Fruit fly (Drosophila melanogaster): ENCODE measurements around the gene fbl.

fbl gene

dm6 chr3L:20376564-20376920 lies 7.7 kb upstream of the fbl start:
- TF ChIP-seq CG12768 (GFP tag; optimal IDR thresholded peaks at IDR 0.05) = no peak
- no peak for TF ChIP-seq Hr96 (GFP tag; optimal IDR thresholded peaks at IDR 0.05)
- no peak for TF ChIP-seq cnc (optimal IDR thresholded peaks at IDR 0.05)
- no peak for TF ChIP-seq toe (GFP tag; optimal IDR thresholded peaks at IDR 0.05)
- no peak for TF ChIP-seq ovo (GFP tag; optimal IDR thresholded peaks at IDR 0.05)
- peak; percentile 15 for TF ChIP-seq cic (GFP tag; optimal IDR thresholded peaks at IDR 0.05)

- no peak for TF ChIP-seq kay (GFP tag; ENCODE audit: borderline replicate concordance)
- TF ChIP-seq CG12768 (GFP tag; optimal IDR thresholded peaks at IDR 0.05) = no peak
- TF ChIP-seq cic (GFP tag; optimal IDR thresholded peaks at IDR 0.05) = no peak
- TF ChIP-seq Clk (GFP tag; optimal IDR thresholded peaks at IDR 0.05) = no peak
- no peak for TF ChIP-seq CG33017 (tag; optimal IDR thresholded peaks at IDR 0.05)
- TF ChIP-seq CG1620 (GFP tag; optimal IDR thresholded peaks at IDR 0.05) = no peak
- TF ChIP-seq CG11617 (GFP tag; optimal IDR thresholded peaks at IDR 0.05) = no peak
- TF ChIP-seq Crg-1 (GFP tag; optimal IDR thresholded peaks at IDR 0.05) = no peak
- no peak for TF ChIP-seq ovo (GFP tag; optimal IDR thresholded peaks at IDR 0.05)
- TF ChIP-seq pad (GFP tag; optimal IDR thresholded peaks at IDR 0.05) = no peak
- no peak for TF ChIP-seq Hr96 (GFP tag; optimal IDR thresholded peaks at IDR 0.05)
- TF ChIP-seq CG7045 (GFP tag; optimal IDR thresholded peaks at IDR 0.05) = no peak
- no peak for TF ChIP-seq bab1 (GFP tag; optimal IDR thresholded peaks at IDR 0.05)
- no peak for TF ChIP-seq Mnt (GFP tag; optimal IDR thresholded peaks at IDR 0.05)
These were observed 4.7 kb upstream of the fbl start for dm6 chr3L:20379496-20379895.

dm6 chr3L:20385006-20385405 lies 777 bp downstream of the fbl start:
- TF ChIP-seq CG7045 (GFP tag; optimal IDR thresholded peaks at IDR 0.05) = no peak
- TF ChIP-seq kay (GFP tag; ENCODE audit: borderline replicate concordance) = peak; percentile 93
- TF ChIP-seq cnc (optimal IDR thresholded peaks at IDR 0.05) = no peak
- TF ChIP-seq Hr96 (GFP tag; optimal IDR thresholded peaks at IDR 0.05) = no peak

dm6 chr3L:20385408-20385807 lies 1.2 kb downstream of the fbl start:
- TF ChIP-seq CG7101 (tag; optimal IDR thresholded peaks at IDR 0.05) (no peak), pad (GFP tag; optimal IDR thresholded peaks at IDR 0.05) (no peak), cic (GFP tag; optimal IDR thresholded peaks at IDR 0.05) (peak; percentile 51), CG12768 (GFP tag; optimal IDR thresholded peaks at IDR 0.05) (no peak), ovo (GFP tag; optimal IDR thresholded peaks at IDR 0.05) (no peak), Mnt (GFP tag; optimal IDR thresholded peaks at IDR 0.05) (peak; percentile 1), CG33017 (tag; optimal IDR thresholded peaks at IDR 0.05) (no peak), CG7045 (GFP tag; optimal IDR thresholded peaks at IDR 0.05) (peak; percentile 15), CG11617 (GFP tag; optimal IDR thresholded peaks at IDR 0.05) (no peak), Crg-1 (GFP tag; optimal IDR thresholded peaks at IDR 0.05) (no peak), toe (GFP tag; optimal IDR thresholded peaks at IDR 0.05) (no peak), Hr96 (GFP tag; optimal IDR thresholded peaks at IDR 0.05) (no peak), tj (GFP tag; optimal IDR thresholded peaks at IDR 0.05) (peak; percentile 70), kay (GFP tag; ENCODE audit: borderline replicate concordance) (peak; percentile 85), cnc (optimal IDR thresholded peaks at IDR 0.05) (peak in 1 of 2 experiments; percentile 39)

- TF ChIP-seq cic (GFP tag; optimal IDR thresholded peaks at IDR 0.05) (peak; percentile 91), CG7045 (GFP tag; optimal IDR thresholded peaks at IDR 0.05) (peak; percentile 19), Hr96 (GFP tag; optimal IDR thresholded peaks at IDR 0.05) (peak; percentile 46), Clk (GFP tag; optimal IDR thresholded peaks at IDR 0.05) (peak; percentile 3), toe (GFP tag; optimal IDR thresholded peaks at IDR 0.05) (no peak), pad (GFP tag; optimal IDR thresholded peaks at IDR 0.05) (peak; percentile 93), Mnt (GFP tag; optimal IDR thresholded peaks at IDR 0.05) (peak; percentile 76), tj (GFP tag; optimal IDR thresholded peaks at IDR 0.05) (peak; percentile 11), ovo (GFP tag; optimal IDR thresholded peaks at IDR 0.05) (peak; percentile 30), CG11617 (GFP tag; optimal IDR thresholded peaks at IDR 0.05) (no peak), CG12768 (GFP tag; optimal IDR thresholded peaks at IDR 0.05) (peak; percentile 57)
These were observed 1.7 kb downstream of the fbl start for dm6 chr3L:20385969-20386370.

- TF ChIP-seq CG33017 (tag; optimal IDR thresholded peaks at IDR 0.05) (peak; percentile 10), Clk (GFP tag; optimal IDR thresholded peaks at IDR 0.05) (no peak), cic (GFP tag; optimal IDR thresholded peaks at IDR 0.05) (peak; percentile 91), kay (GFP tag; ENCODE audit: borderline replicate concordance) (peak; percentile 52), Mnt (GFP tag; optimal IDR thresholded peaks at IDR 0.05) (peak; percentile 82)
These were observed 3.0 kb downstream of the fbl start for dm6 chr3L:20387038-20387842.

- peak; percentile 4 for TF ChIP-seq CG12768 (GFP tag; optimal IDR thresholded peaks at IDR 0.05)
- TF ChIP-seq Crg-1 (GFP tag; optimal IDR thresholded peaks at IDR 0.05) = no peak
- no peak for TF ChIP-seq CG5204 (GFP tag; optimal IDR thresholded peaks at IDR 0.05)
- no peak for TF ChIP-seq Clk (GFP tag; optimal IDR thresholded peaks at IDR 0.05)
These were observed 3.6 kb downstream of the fbl start for dm6 chr3L:20387843-20388163.

- TF ChIP-seq toe (GFP tag; optimal IDR thresholded peaks at IDR 0.05) (no peak), CG14711 (tag; optimal IDR thresholded peaks at IDR 0.05) (peak; percentile 21), Mnt (GFP tag; optimal IDR thresholded peaks at IDR 0.05) (peak; percentile 50), kay (GFP tag; ENCODE audit: borderline replicate concordance) (peak; percentile 94), CG33017 (tag; optimal IDR thresholded peaks at IDR 0.05) (peak; percentile 41), pad (GFP tag; optimal IDR thresholded peaks at IDR 0.05) (no peak), cic (GFP tag; optimal IDR thresholded peaks at IDR 0.05) (peak; percentile 89), CG1620 (GFP tag; optimal IDR thresholded peaks at IDR 0.05) (no peak), CG7101 (tag; optimal IDR thresholded peaks at IDR 0.05) (peak; percentile 41)
These were observed 4.8 kb downstream of the fbl start for dm6 chr3L:20388983-20389382.
